Worm (Caenorhabditis elegans): Measurements from ENCODE around the gene F25H9.7.

- no peak for TF ChIP-seq him-1 (tag; optimal IDR thresholded peaks at IDR 0.05)
- TF ChIP-seq dao-5 (tag; optimal IDR thresholded peaks at IDR 0.05) = no peak
Measured at ce11 chrV:13515115-13515514, 46.9 kb downstream of the F25H9.7 start, which contains the start of gene semi-1.
